Worm (Caenorhabditis elegans): ENCODE results near the gene T03D8.6.

T03D8.6 gene

DNA sequence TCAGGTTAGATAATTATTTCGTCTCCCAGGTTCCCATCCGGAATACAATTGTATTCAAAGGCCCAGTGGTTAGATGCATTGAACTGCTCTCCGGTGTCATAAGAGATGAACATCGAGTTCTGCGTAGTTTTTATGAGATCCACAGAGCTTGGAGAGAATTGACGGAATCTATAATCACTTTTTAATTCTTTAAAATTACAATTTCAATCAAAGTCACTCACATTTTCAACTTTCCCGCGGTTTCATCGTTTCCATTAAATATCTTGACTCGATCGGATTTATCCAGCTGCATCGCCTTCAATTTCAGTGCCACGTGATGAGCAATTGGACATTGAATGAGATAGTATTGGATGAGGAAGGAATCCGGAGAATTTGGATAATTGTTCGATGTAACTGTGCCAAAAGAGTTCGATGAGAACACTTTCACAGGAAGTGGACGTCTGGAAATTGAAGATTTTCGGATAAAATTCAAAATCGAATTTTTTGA is 27.7 kb upstream of the T03D8.6 start:
- no peak for TF ChIP-seq nhr-67 (tag; optimal IDR thresholded peaks at IDR 0.05)
- TF ChIP-seq nhr-77 (tag; optimal IDR thresholded peaks at IDR 0.05), result no peak
- no peak for TF ChIP-seq nfya-1 (tag; optimal IDR thresholded peaks at IDR 0.05; ENCODE audit: insufficient read depth)
- no peak for TF ChIP-seq eor-1 (tag; optimal IDR thresholded peaks at IDR 0.05)
- TF ChIP-seq tbx-2 (tag; optimal IDR thresholded peaks at IDR 0.05), result peak; percentile 12
- no peak for TF ChIP-seq ceh-82 (tag; optimal IDR thresholded peaks at IDR 0.05)
- no peak for TF ChIP-seq hmg-11 (tag; optimal IDR thresholded peaks at IDR 0.05)
- peak; percentile 22 for TF ChIP-seq nhr-43 (tag; optimal IDR thresholded peaks at IDR 0.05; ENCODE audit: poor library complexity, severe bottlenecking)
- no peak for TF ChIP-seq ztf-11 (tag; optimal IDR thresholded peaks at IDR 0.05)
- TF ChIP-seq nhr-28 (tag; optimal IDR thresholded peaks at IDR 0.05), result no peak
- no peak for TF ChIP-seq ZK546.5 (tag; optimal IDR thresholded peaks at IDR 0.05)
- TF ChIP-seq ceh-9 (tag; optimal IDR thresholded peaks at IDR 0.05), result no peak
- TF ChIP-seq egl-5 (tag; optimal IDR thresholded peaks at IDR 0.05), result no peak
- TF ChIP-seq nhr-76 (tag; optimal IDR thresholded peaks at IDR 0.05), result no peak
- TF ChIP-seq unc-39 (tag; optimal IDR thresholded peaks at IDR 0.05), result no peak
- no peak for TF ChIP-seq egl-27 (tag; optimal IDR thresholded peaks at IDR 0.05)
- TF ChIP-seq aly-2 (tag; optimal IDR thresholded peaks at IDR 0.05), result no peak
- TF ChIP-seq ama-1 (optimal IDR thresholded peaks at IDR 0.05), result peak; percentile 88
- no peak for TF ChIP-seq elt-1 (tag; optimal IDR thresholded peaks at IDR 0.05)
- peak; percentile 35 for TF ChIP-seq ztf-4 (tag; optimal IDR thresholded peaks at IDR 0.05)
- TF ChIP-seq mdl-1 (tag; optimal IDR thresholded peaks at IDR 0.05), result no peak
- no peak for TF ChIP-seq sea-2 (GFP tag; optimal IDR thresholded peaks at IDR 0.05)
- no peak for TF ChIP-seq ceh-28 (tag; optimal IDR thresholded peaks at IDR 0.05)
- TF ChIP-seq mml-1 (tag; optimal IDR thresholded peaks at IDR 0.05), result no peak
- TF ChIP-seq elt-2 (tag; optimal IDR thresholded peaks at IDR 0.05), result no peak
- TF ChIP-seq pha-4 (tag; optimal IDR thresholded peaks at IDR 0.05), result peak; percentile 13
- no peak for TF ChIP-seq pqm-1 (tag; optimal IDR thresholded peaks at IDR 0.05)
- no peak for TF ChIP-seq lsy-12 (tag; optimal IDR thresholded peaks at IDR 0.05)
- no peak for TF ChIP-seq nhr-237 (tag; optimal IDR thresholded peaks at IDR 0.05)
- no peak for TF ChIP-seq fos-1 (tag; optimal IDR thresholded peaks at IDR 0.05)
- TF ChIP-seq snpc-4 (tag; optimal IDR thresholded peaks at IDR 0.05), result no peak
- TF ChIP-seq nhr-11 (tag; optimal IDR thresholded peaks at IDR 0.05), result no peak

ce11 chrV:20845524-20846208 is 25.5 kb upstream of the T03D8.6 start, which contains the start of the genes F31D4.2 and fkb-6:
Gene F31D4.2 (minus strand): TSS chrV:20845546.
Gene fkb-6 (plus strand): TSS chrV:20846158.
- TF ChIP-seq ztf-11 (tag; optimal IDR thresholded peaks at IDR 0.05) (no peak), unc-62 (GFP tag; optimal IDR thresholded peaks at IDR 0.05) (no peak), egl-27 (tag; optimal IDR thresholded peaks at IDR 0.05) (peak; percentile 7), R02D3.7 (tag; optimal IDR thresholded peaks at IDR 0.05) (peak; percentile 45), egl-5 (tag; optimal IDR thresholded peaks at IDR 0.05) (peak; percentile 45), nhr-77 (tag; optimal IDR thresholded peaks at IDR 0.05) (no peak), mdl-1 (tag; optimal IDR thresholded peaks at IDR 0.05) (no peak), nhr-23 (tag; optimal IDR thresholded peaks at IDR 0.05) (peak; percentile 48), zag-1 (tag; optimal IDR thresholded peaks at IDR 0.05) (no peak), daf-12 (tag; optimal IDR thresholded peaks at IDR 0.05) (no peak), elt-2 (tag; optimal IDR thresholded peaks at IDR 0.05) (peak; percentile 41), jun-1 (tag; optimal IDR thresholded peaks at IDR 0.05) (peak; percentile 43), nhr-25 (tag; optimal IDR thresholded peaks at IDR 0.05) (peak; percentile 82), lin-15B (tag; optimal IDR thresholded peaks at IDR 0.05) (peak; percentile 62), nhr-43 (tag; optimal IDR thresholded peaks at IDR 0.05; ENCODE audit: poor library complexity, severe bottlenecking) (peak; percentile 37), lsy-12 (tag; optimal IDR thresholded peaks at IDR 0.05) (peak; percentile 60), nhr-12 (tag; optimal IDR thresholded peaks at IDR 0.05) (no peak), fos-1 (tag; optimal IDR thresholded peaks at IDR 0.05) (no peak), ceh-28 (tag; optimal IDR thresholded peaks at IDR 0.05) (peak; percentile 76), snpc-4 (tag; optimal IDR thresholded peaks at IDR 0.05) (peak; percentile 52), pha-4 (tag; optimal IDR thresholded peaks at IDR 0.05) (peak; percentile 72), aly-2 (tag; optimal IDR thresholded peaks at IDR 0.05) (no peak), hmg-11 (tag; optimal IDR thresholded peaks at IDR 0.05) (peak; percentile 84), ztf-4 (tag; optimal IDR thresholded peaks at IDR 0.05) (peak; percentile 1), fkh-10 (GFP tag; optimal IDR thresholded peaks at IDR 0.05) (peak; percentile 74), nfya-1 (tag; optimal IDR thresholded peaks at IDR 0.05; ENCODE audit: insufficient read depth) (peak; percentile 85), ceh-16 (tag; optimal IDR thresholded peaks at IDR 0.05) (no peak), lin-39 (tag; optimal IDR thresholded peaks at IDR 0.05) (peak; percentile 63), nhr-76 (tag; optimal IDR thresholded peaks at IDR 0.05) (no peak), skn-1 (tag; optimal IDR thresholded peaks at IDR 0.05) (peak; percentile 3)
